Worm (Caenorhabditis elegans): ENCODE results near the gene nhr-47.

The nhr-47 gene

DNA sequence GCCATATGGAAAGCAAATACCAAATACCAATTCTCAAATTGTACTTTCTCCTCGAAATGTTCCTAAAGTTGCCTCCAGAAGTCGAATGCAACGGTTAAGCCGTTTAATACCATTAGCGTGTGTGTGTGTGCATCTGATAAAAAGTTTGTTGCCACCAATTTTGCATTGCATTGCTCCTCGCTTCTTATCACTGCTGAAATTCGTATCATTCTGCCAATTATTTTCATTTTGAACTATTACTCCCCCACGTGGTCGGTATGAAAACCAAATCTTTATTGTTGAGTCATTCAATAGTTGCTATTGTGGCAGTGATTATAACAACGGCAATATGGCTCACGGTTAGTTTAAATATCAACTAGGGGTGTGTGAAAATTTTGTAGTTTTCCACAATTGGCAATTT is 14.8 kb upstream of the nhr-47 start, which contains the start of gene T05C3.6:
Gene T05C3.6 (plus strand): TSS at position 241 of the 400 bp plus-strand sequence.
- no peak for TF ChIP-seq ceh-16 (tag; optimal IDR thresholded peaks at IDR 0.05)
- TF ChIP-seq lin-13 (GFP tag; optimal IDR thresholded peaks at IDR 0.05): no peak
- no peak for TF ChIP-seq dmd-4 (tag; optimal IDR thresholded peaks at IDR 0.05)
- TF ChIP-seq ztf-11 (tag; optimal IDR thresholded peaks at IDR 0.05): no peak
- TF ChIP-seq gmeb-1 (tag; optimal IDR thresholded peaks at IDR 0.05): peak; percentile 20
- TF ChIP-seq crh-2 (tag; optimal IDR thresholded peaks at IDR 0.05): peak; percentile 28
- TF ChIP-seq elt-3 (tag; optimal IDR thresholded peaks at IDR 0.05): no peak
- TF ChIP-seq elt-1 (tag; optimal IDR thresholded peaks at IDR 0.05): no peak
- no peak for TF ChIP-seq nhr-25 (tag; optimal IDR thresholded peaks at IDR 0.05)
- no peak for TF ChIP-seq mbf-1 (tag; optimal IDR thresholded peaks at IDR 0.05)
- no peak for TF ChIP-seq sma-3 (GFP tag; optimal IDR thresholded peaks at IDR 0.05)
- no peak for TF ChIP-seq aly-2 (tag; optimal IDR thresholded peaks at IDR 0.05)
- no peak for TF ChIP-seq mab-5 (tag; optimal IDR thresholded peaks at IDR 0.05)
- TF ChIP-seq ama-1 (optimal IDR thresholded peaks at IDR 0.05): no peak
- no peak for TF ChIP-seq nhr-21 (tag; optimal IDR thresholded peaks at IDR 0.05)
- TF ChIP-seq sem-4 (tag; optimal IDR thresholded peaks at IDR 0.05): no peak
- no peak for TF ChIP-seq nhr-10 (tag; optimal IDR thresholded peaks at IDR 0.05)
- TF ChIP-seq ZK546.5 (tag; optimal IDR thresholded peaks at IDR 0.05): no peak
- TF ChIP-seq blmp-1 (tag; optimal IDR thresholded peaks at IDR 0.05; ENCODE audit: insufficient read depth): no peak
- TF ChIP-seq unc-62 (GFP tag; optimal IDR thresholded peaks at IDR 0.05): no peak
- TF ChIP-seq peb-1 (tag; optimal IDR thresholded peaks at IDR 0.05): no peak
- no peak for TF ChIP-seq mdl-1 (tag; optimal IDR thresholded peaks at IDR 0.05)
- TF ChIP-seq nhr-129 (tag; optimal IDR thresholded peaks at IDR 0.05): no peak
- TF ChIP-seq fos-1 (tag; optimal IDR thresholded peaks at IDR 0.05): peak; percentile 89

DNA sequence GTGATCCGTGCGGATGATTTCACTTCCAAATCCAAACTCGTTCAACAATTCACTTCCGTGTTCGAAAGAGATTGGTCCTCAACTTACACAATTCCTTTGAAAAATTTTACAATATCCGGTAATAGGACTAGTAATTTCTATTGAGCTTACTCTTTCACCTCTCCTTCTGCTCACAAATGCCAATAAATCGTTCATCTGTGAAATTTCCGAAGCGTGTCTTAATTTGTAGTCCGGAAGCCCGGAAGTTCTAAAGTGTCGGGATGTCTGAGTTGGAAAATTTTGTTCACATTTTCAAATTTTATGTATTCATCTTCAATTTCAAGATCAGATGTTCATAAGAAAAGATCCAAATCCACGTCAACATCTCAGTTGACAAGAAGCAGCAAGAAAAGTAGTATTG is 11.6 kb upstream of the nhr-47 start, which contains the start of gene T05C3.2:
Gene T05C3.2 (plus strand): TSS at position 301 of the 400 bp plus-strand sequence.
- no peak for TF ChIP-seq unc-55 (GFP tag; optimal IDR thresholded peaks at IDR 0.05)
- TF ChIP-seq alr-1 (tag; optimal IDR thresholded peaks at IDR 0.05): no peak
- TF ChIP-seq blmp-1 (tag; optimal IDR thresholded peaks at IDR 0.05; ENCODE audit: insufficient read depth): no peak
- no peak for TF ChIP-seq dmd-4 (tag; optimal IDR thresholded peaks at IDR 0.05)
- TF ChIP-seq R02D3.7 (tag; optimal IDR thresholded peaks at IDR 0.05): no peak
- TF ChIP-seq peb-1 (tag; optimal IDR thresholded peaks at IDR 0.05): no peak

DNA sequence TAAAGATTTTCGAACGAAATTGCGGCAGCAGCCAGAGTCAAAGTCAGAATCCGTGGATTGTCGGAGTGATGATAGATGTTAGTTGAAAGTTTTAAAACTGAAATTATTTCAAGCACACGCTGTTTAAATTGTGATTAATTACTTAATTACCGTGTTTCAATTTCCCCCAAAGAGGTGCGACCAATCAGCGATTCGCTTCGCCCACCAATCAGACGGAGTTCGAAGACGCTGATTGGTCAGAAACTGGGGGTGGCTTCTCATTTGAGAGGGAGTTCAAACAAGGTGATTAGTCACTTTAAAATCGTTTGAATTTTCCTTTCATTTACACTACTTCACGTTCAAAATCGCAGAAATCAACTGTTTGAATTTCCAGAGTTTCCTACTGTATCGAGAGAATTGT is 5.6 kb upstream of the nhr-47 start:
- TF ChIP-seq fos-1 (tag; optimal IDR thresholded peaks at IDR 0.05): no peak
- TF ChIP-seq blmp-1 (tag; optimal IDR thresholded peaks at IDR 0.05; ENCODE audit: insufficient read depth): no peak
- TF ChIP-seq ceh-82 (tag; optimal IDR thresholded peaks at IDR 0.05): no peak
- no peak for TF ChIP-seq elt-1 (tag; optimal IDR thresholded peaks at IDR 0.05)
- TF ChIP-seq nhr-237 (tag; optimal IDR thresholded peaks at IDR 0.05): no peak
- no peak for TF ChIP-seq sem-4 (tag; optimal IDR thresholded peaks at IDR 0.05)

DNA sequence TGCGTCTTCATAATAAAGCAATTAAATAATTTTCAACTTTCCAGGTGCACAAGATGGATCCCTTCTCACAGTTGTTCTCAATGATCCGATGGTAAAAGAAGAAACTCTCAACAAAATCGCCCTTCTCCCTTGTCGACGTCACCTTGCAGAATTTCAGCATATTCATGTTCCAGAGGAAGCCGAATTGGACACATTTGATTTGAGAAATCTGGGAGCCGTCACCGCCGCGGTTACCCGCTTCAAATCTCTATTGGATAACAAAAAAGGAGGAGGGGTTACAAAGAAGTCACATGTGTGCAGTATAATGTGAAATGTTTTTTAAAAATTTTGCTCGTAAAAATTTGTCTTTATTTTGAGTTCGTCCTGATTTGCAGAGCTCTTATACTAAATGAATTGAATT is 2.4 kb upstream of the nhr-47 start:
- TF ChIP-seq lsy-2 (tag; optimal IDR thresholded peaks at IDR 0.05): no peak
- no peak for TF ChIP-seq unc-55 (GFP tag; optimal IDR thresholded peaks at IDR 0.05)
- TF ChIP-seq aly-2 (tag; optimal IDR thresholded peaks at IDR 0.05): no peak
- TF ChIP-seq ama-1 (optimal IDR thresholded peaks at IDR 0.05): peak; percentile 29
- no peak for TF ChIP-seq nhr-23 (tag; optimal IDR thresholded peaks at IDR 0.05)
- TF ChIP-seq skn-1 (tag; optimal IDR thresholded peaks at IDR 0.05): no peak
- no peak for TF ChIP-seq R02D3.7 (tag; optimal IDR thresholded peaks at IDR 0.05)
- no peak for TF ChIP-seq unc-39 (tag; optimal IDR thresholded peaks at IDR 0.05)
- TF ChIP-seq peb-1 (tag; optimal IDR thresholded peaks at IDR 0.05): no peak
- no peak for TF ChIP-seq lin-39 (tag; optimal IDR thresholded peaks at IDR 0.05)
- TF ChIP-seq sma-3 (GFP tag; optimal IDR thresholded peaks at IDR 0.05): peak; percentile 6
- no peak for TF ChIP-seq elt-3 (tag; optimal IDR thresholded peaks at IDR 0.05)
- TF ChIP-seq mdl-1 (tag; optimal IDR thresholded peaks at IDR 0.05): no peak
- TF ChIP-seq Y55F3AM.14 (GFP tag; optimal IDR thresholded peaks at IDR 0.05): no peak
- no peak for TF ChIP-seq snpc-4 (tag; optimal IDR thresholded peaks at IDR 0.05)
- no peak for TF ChIP-seq nhr-11 (tag; optimal IDR thresholded peaks at IDR 0.05)

DNA sequence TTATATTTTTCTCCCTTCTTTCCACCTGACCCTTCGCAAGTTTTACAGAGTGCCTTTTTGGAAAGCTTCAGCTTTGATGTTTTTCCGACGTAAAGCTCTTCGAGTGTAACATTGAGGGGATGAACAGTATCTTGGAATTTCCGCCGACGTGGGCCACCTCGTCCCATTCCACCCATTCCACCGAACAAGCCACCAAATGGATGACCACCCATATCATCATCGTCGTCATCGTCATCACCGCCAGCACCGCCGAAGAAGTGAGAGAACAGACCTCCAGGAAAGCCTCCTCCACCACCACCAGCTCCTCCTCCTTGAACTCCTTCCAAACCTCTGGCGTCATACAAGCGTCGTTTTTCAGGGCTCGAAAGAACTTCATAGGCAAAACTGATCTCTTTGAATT is 758 bp upstream of the nhr-47 start:
- TF ChIP-seq alr-1 (tag; optimal IDR thresholded peaks at IDR 0.05) (no peak), mdl-1 (tag; optimal IDR thresholded peaks at IDR 0.05) (no peak), elt-1 (tag; optimal IDR thresholded peaks at IDR 0.05) (no peak), R02D3.7 (tag; optimal IDR thresholded peaks at IDR 0.05) (no peak), lsy-2 (tag; optimal IDR thresholded peaks at IDR 0.05) (no peak)

Measured in whole organism, L2 larva.